Fruit fly (Drosophila melanogaster): ENCODE measurements around the gene NUCB1.

NUCB1 gene

DNA sequence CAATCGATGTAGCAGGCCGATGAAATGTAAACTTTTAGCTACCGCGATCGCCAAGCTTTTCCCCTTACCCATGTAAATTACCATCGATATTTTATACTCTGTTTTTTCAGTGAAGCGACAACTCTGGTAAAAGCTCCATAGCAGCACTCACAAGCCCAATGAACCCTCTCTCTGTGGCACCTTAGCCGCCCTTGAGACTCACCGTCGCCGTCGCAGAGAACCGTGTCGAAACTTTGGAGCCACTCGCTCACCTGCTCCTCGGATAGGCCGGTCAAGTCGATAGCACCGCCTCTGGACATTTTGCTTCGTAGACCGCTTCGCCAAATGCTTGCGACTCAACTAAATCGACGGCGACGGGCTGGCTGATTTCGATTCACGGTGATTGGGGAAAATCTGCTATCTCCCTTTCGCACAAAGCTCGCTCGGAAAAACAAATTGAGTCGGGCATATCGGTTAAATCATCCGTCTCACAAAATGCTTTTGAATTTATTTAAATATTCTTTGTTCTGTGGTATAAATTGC lies 39.1 kb upstream of the NUCB1 start, which contains the start of gene CG5577 (continued):
- TF ChIP-seq hkb (optimal IDR thresholded peaks at IDR 0.05) (no peak), hkb (GFP tag; IDR thresholded peaks at IDR 0.05) (no peak), prd (optimal IDR thresholded peaks at IDR 0.05) (no peak), prd (GFP tag; IDR thresholded peaks at IDR 0.05) (0 out of 3 replicates have a peak, but pooled peaks have one; percentile 35), H15 (GFP tag; IDR thresholded peaks at IDR 0.05) (no peak), unc-4 (GFP tag; IDR thresholded peaks at IDR 0.05; ENCODE audit: partially characterized antibody) (peak; percentile 75), CG11695 (GFP tag; IDR thresholded peaks at IDR 0.05) (no peak), CG10267 (tag; optimal IDR thresholded peaks at IDR 0.05) (no peak), CTCF (GFP tag; optimal IDR thresholded peaks at IDR 0.05) (no peak), D (optimal IDR thresholded peaks at IDR 0.05) (no peak), D (GFP tag; optimal IDR thresholded peaks at IDR 0.05) (no peak), CG12769 (tag; optimal IDR thresholded peaks at IDR 0.05) (peak; percentile 82), CG17186 (GFP tag; optimal IDR thresholded peaks at IDR 0.05) (no peak), CG7745 (tag; optimal IDR thresholded peaks at IDR 0.05) (no peak), en (GFP tag; optimal IDR thresholded peaks at IDR 0.05) (no peak), inv (GFP tag; IDR thresholded peaks at IDR 0.05; ENCODE audit: partially characterized antibody) (peak; percentile 45; the same call in 1 of the 2 replicates), Scr (GFP tag; IDR thresholded peaks at IDR 0.05; ENCODE audit: partially characterized antibody) (peak; percentile 68), dmrt11E (tag; optimal IDR thresholded peaks at IDR 0.05) (no peak), tgo (GFP tag; IDR thresholded peaks at IDR 0.05) (no peak), rib (GFP tag; IDR thresholded peaks at IDR 0.05) (peak; percentile 59; the same call in 1 of the 2 replicates), croc (GFP tag; conservative IDR thresholded peaks at IDR 0.05) (no peak), klu (GFP tag; IDR thresholded peaks at IDR 0.05) (no peak), CG13775 (GFP tag; optimal IDR thresholded peaks at IDR 0.05) (no peak), Awh (GFP tag; IDR thresholded peaks at IDR 0.05) (no peak), CG18262 (tag; optimal IDR thresholded peaks at IDR 0.05) (no peak), row (GFP tag; IDR thresholded peaks at IDR 0.05) (peak; percentile 74), CG8765 (GFP tag; IDR thresholded peaks at IDR 0.05) (no peak), CG14710 (tag; optimal IDR thresholded peaks at IDR 0.05) (no peak), jigr1 (GFP tag; IDR thresholded peaks at IDR 0.05) (no peak), CG14667 (GFP tag; IDR thresholded peaks at IDR 0.05) (no peak), CG6272 (GFP tag; IDR thresholded peaks at IDR 0.05) (no peak), slou (GFP tag; optimal IDR thresholded peaks at IDR 0.05) (no peak), E2f2 (GFP tag; IDR thresholded peaks at IDR 0.05) (no peak), C15 (GFP tag; IDR thresholded peaks at IDR 0.05) (no peak), Hmr (GFP tag; optimal IDR thresholded peaks at IDR 0.05) (peak; percentile 46), NK7.1 (GFP tag; optimal IDR thresholded peaks at IDR 0.05) (no peak), CG17612 (GFP tag; IDR thresholded peaks at IDR 0.05) (no peak), CG4424 (GFP tag; optimal IDR thresholded peaks at IDR 0.05) (no peak), ase (GFP tag; IDR thresholded peaks at IDR 0.05) (peak; percentile 39; the same call in 1 of the 3 replicates), Fer2 (tag; optimal IDR thresholded peaks at IDR 0.05) (no peak), CG10147 (GFP tag; optimal IDR thresholded peaks at IDR 0.05) (no peak), Sry-δ (GFP tag; optimal IDR thresholded peaks at IDR 0.05) (peak; percentile 8), mld (GFP tag; IDR thresholded peaks at IDR 0.05; ENCODE audit: partially characterized antibody) (no peak), odd (GFP tag; optimal IDR thresholded peaks at IDR 0.05) (peak; percentile 10), CG18599 (GFP tag; optimal IDR thresholded peaks at IDR 0.05) (no peak), D19A (tag; optimal IDR thresholded peaks at IDR 0.05) (peak; percentile 69), CG34376 (GFP tag; optimal IDR thresholded peaks at IDR 0.05) (peak; percentile 91), Myb (GFP tag; optimal IDR thresholded peaks at IDR 0.05) (peak; percentile 10), bigmax (GFP tag; optimal IDR thresholded peaks at IDR 0.05) (no peak), vfl (GFP tag; optimal IDR thresholded peaks at IDR 0.05) (no peak), dpn (GFP tag; optimal IDR thresholded peaks at IDR 0.05) (no peak), Ada2b (GFP tag; IDR thresholded peaks at IDR 0.05) (peak; percentile 25; the same call in 1 of the 2 replicates)

All from whole organism, embryonic.